Fruit fly (Drosophila melanogaster): Measurements from ENCODE around the gene DCX-EMAP.

- TF ChIP-seq CG8478 (optimal IDR thresholded peaks at IDR 0.05) (no peak), CTCF (optimal IDR thresholded peaks at IDR 0.05) (no peak)
Observed at dm6 chr3L:14958613-14959327, 55.2 kb downstream of the DCX-EMAP start.

Measured in S2 (cell line).